Fruit fly (Drosophila melanogaster) whole organism, embryonic: ENCODE data around the gene h-cup.

Experiments used
- Abd-B ChIP-seq: fragments of 200-800 bp; sonication (Bioruptor generic); optimal IDR thresholded peaks from 2 replicates; lab custom pipeline; 2018; ENCODE audit warnings: missing biosample characterization, mild to moderate bottlenecking, missing genetic modification characterization, moderate library complexity
- CG10543 ChIP-seq: fragments of 200-800 bp; sonication (Bioruptor generic); optimal IDR thresholded peaks from 3 replicates; lab custom pipeline; 2017; ENCODE audit warnings: missing biosample characterization, mild to moderate bottlenecking, missing genetic modification characterization, moderate library complexity
- CG10565 ChIP-seq: fragments of 200-800 bp; sonication (Bioruptor generic); optimal IDR thresholded peaks from 3 replicates; lab custom pipeline; 2016; ENCODE audit warnings: missing biosample characterization, mild to moderate bottlenecking, missing genetic modification characterization
- CG11093 ChIP-seq: fragments of 200-800 bp; sonication (Bioruptor generic); IDR thresholded peaks from 3 replicates; pipeline ENCODE4 v1.3.6; 2022; ENCODE audit warnings: missing biosample characterization, missing genetic modification characterization
- CG11398 ChIP-seq: fragments of 200-800 bp; sonication (Bioruptor generic); optimal IDR thresholded peaks from 2 replicates; lab custom pipeline; 2016; ENCODE audit warnings: missing biosample characterization, missing genetic modification characterization
- CG11504 ChIP-seq: fragments of 200-800 bp; sonication (Bioruptor generic); optimal IDR thresholded peaks from 3 replicates; lab custom pipeline; 2019; ENCODE audit warnings: missing biosample characterization, mild to moderate bottlenecking, missing genetic modification characterization, moderate library complexity
- CG11696 ChIP-seq: fragments of 200-800 bp; sonication (Bioruptor generic); IDR thresholded peaks from 2 replicates; pipeline ENCODE4 v1.3.6; 2022; ENCODE audit warnings: missing biosample characterization, missing genetic modification characterization
- CG14441 ChIP-seq: fragments of 200-800 bp; sonication (Bioruptor generic); IDR thresholded peaks from 2 replicates; pipeline ENCODE4 v1.3.6; 2022; ENCODE audit warnings: missing biosample characterization, missing genetic modification characterization
- CG1603 ChIP-seq: fragments of 200-800 bp; sonication (Bioruptor generic); optimal IDR thresholded peaks from 2 replicates; lab custom pipeline; 2019; ENCODE audit warnings: missing biosample characterization, mild to moderate bottlenecking, missing genetic modification characterization, moderate library complexity
- CG17568 ChIP-seq: fragments of 200-800 bp; sonication (Bioruptor generic); optimal IDR thresholded peaks from 2 replicates; lab custom pipeline; 2018; ENCODE audit warnings: missing biosample characterization, mild to moderate bottlenecking, missing genetic modification characterization, moderate library complexity
- CG17802 ChIP-seq: fragments of 200-800 bp; sonication (Bioruptor generic); optimal IDR thresholded peaks from 2 replicates; lab custom pipeline; 2018; ENCODE audit warnings: missing biosample characterization, mild to moderate bottlenecking, missing genetic modification characterization, moderate library complexity
- CG1832 ChIP-seq: fragments of 200-800 bp; sonication (Bioruptor generic); optimal IDR thresholded peaks from 2 replicates; lab custom pipeline; 2017; ENCODE audit warnings: missing biosample characterization, mild to moderate bottlenecking, missing genetic modification characterization, inconsistent platforms
- CG18764 ChIP-seq: fragments of 200-800 bp; sonication (Bioruptor generic); optimal IDR thresholded peaks from 3 replicates; lab custom pipeline; 2016; ENCODE audit warnings: missing biosample characterization, missing genetic modification characterization
- CG31224 ChIP-seq: fragments of 200-800 bp; sonication (Bioruptor generic); IDR thresholded peaks from 2 replicates; pipeline ENCODE4 v1.3.6; 2022; ENCODE audit warnings: missing biosample characterization, missing genetic modification characterization
- CG31441 ChIP-seq: fragments of 200-800 bp; sonication (Bioruptor generic); IDR thresholded peaks from 2 replicates; pipeline ENCODE4 v1.3.6; 2022; ENCODE audit warnings: missing biosample characterization, missing genetic modification characterization
- CG33213 ChIP-seq: fragments of 200-800 bp; sonication (Bioruptor generic); optimal IDR thresholded peaks from 3 replicates; lab custom pipeline; 2016; ENCODE audit warnings: missing biosample characterization, missing genetic modification characterization
- CG3838 ChIP-seq: fragments of 200-800 bp; sonication (Bioruptor generic); optimal IDR thresholded peaks from 3 replicates; lab custom pipeline; 2016; ENCODE audit warnings: missing biosample characterization, missing genetic modification characterization
- CG4424 ChIP-seq: fragments of 200-800 bp; sonication (Bioruptor generic); optimal IDR thresholded peaks from 3 replicates; lab custom pipeline; 2016; ENCODE audit warnings: missing biosample characterization, missing genetic modification characterization
- CG4707 ChIP-seq: fragments of 200-800 bp; sonication (Bioruptor generic); optimal IDR thresholded peaks from 2 replicates; lab custom pipeline; 2018; ENCODE audit warnings: missing biosample characterization, mild to moderate bottlenecking, missing genetic modification characterization, moderate library complexity
- CG8359 ChIP-seq: fragments of 200-800 bp; sonication (Bioruptor generic); optimal IDR thresholded peaks from 2 replicates; lab custom pipeline; 2017; ENCODE audit warnings: missing biosample characterization, mild to moderate bottlenecking, missing genetic modification characterization, borderline replicate concordance
- E2f1 ChIP-seq: fragments of 200-800 bp; sonication (Bioruptor generic); IDR thresholded peaks from 2 replicates; pipeline ENCODE4 v1.3.6; 2022; ENCODE audit warnings: missing biosample characterization, missing genetic modification characterization
- GATAe ChIP-seq: fragments of 200-800 bp; sonication (Bioruptor generic); conservative IDR thresholded peaks from 2 replicates; pipeline ENCODE4 v1.3.6; 2022; ENCODE audit warnings: missing biosample characterization, missing genetic modification characterization
- HLHmδ ChIP-seq: fragments of 200-800 bp; sonication (Bioruptor generic); optimal IDR thresholded peaks from 2 replicates; lab custom pipeline; 2018; ENCODE audit warnings: missing biosample characterization, mild to moderate bottlenecking, missing genetic modification characterization, moderate library complexity
- Side ChIP-seq: fragments of 200-800 bp; sonication (Bioruptor generic); optimal IDR thresholded peaks from 2 replicates; lab custom pipeline; 2016; ENCODE audit warnings: missing biosample characterization, missing genetic modification characterization
- Stat92E ChIP-seq, 3 experiments: fragments of >200 bp in 2 of 3; fragments of 200-800 bp in 1 of 3; sonication (Bioruptor generic) in 1 of 3; optimal IDR thresholded peaks; 2 replicates each; lab custom pipeline; 2017 to 2019; ENCODE audit warnings: missing biosample characterization in 3 of 3, missing genetic modification characterization in 3 of 3, mild to moderate bottlenecking in 1 of 3, moderate library complexity in 1 of 3
- YL-1 ChIP-seq: fragments of 200-800 bp; sonication (Bioruptor generic); optimal IDR thresholded peaks from 3 replicates; lab custom pipeline; 2017; ENCODE audit warnings: missing biosample characterization, mild to moderate bottlenecking, missing genetic modification characterization
- bbx ChIP-seq: fragments of 200-800 bp; sonication (Bioruptor generic); IDR thresholded peaks from 2 replicates; pipeline ENCODE4 v1.3.6; 2022; ENCODE audit warnings: missing biosample characterization, missing genetic modification characterization; ENCODE audit not compliant: partially characterized antibody
- bigmax ChIP-seq: fragments of 200-800 bp; sonication (Bioruptor generic); optimal IDR thresholded peaks from 2 replicates; lab custom pipeline; 2018; ENCODE audit warnings: missing biosample characterization, mild to moderate bottlenecking, missing genetic modification characterization
- dmrt99B ChIP-seq: fragments of 200-800 bp; sonication (Bioruptor generic); optimal IDR thresholded peaks from 2 replicates; lab custom pipeline; 2018; ENCODE audit warnings: missing biosample characterization, mild to moderate bottlenecking, missing genetic modification characterization, moderate library complexity
- fd64A ChIP-seq: fragments of 200-800 bp; sonication (Bioruptor generic); optimal IDR thresholded peaks from 3 replicates; lab custom pipeline; 2018; ENCODE audit warnings: missing biosample characterization, mild to moderate bottlenecking, missing genetic modification characterization
- fu2 ChIP-seq: fragments of 200-800 bp; sonication (Bioruptor generic); optimal IDR thresholded peaks from 2 replicates; lab custom pipeline; 2016; ENCODE audit warnings: missing biosample characterization, missing genetic modification characterization
- gfzf ChIP-seq: fragments of 200-800 bp; sonication (Bioruptor generic); optimal IDR thresholded peaks from 2 replicates; lab custom pipeline; 2016; ENCODE audit warnings: missing biosample characterization, mild to moderate bottlenecking, missing genetic modification characterization, moderate library complexity
- h ChIP-seq: fragments of >200 bp; optimal IDR thresholded peaks from 2 replicates; lab custom pipeline; 2017
- hkb ChIP-seq, 2 experiments: fragments of 200-800 bp in 1 of 2; fragments of >200 bp in 1 of 2; sonication (Bioruptor generic) in 1 of 2; IDR thresholded peaks in 1 of 2; optimal IDR thresholded peaks in 1 of 2; 2 replicates each; pipeline versions ENCODE4 v1.3.6 to Lab custom; 2017 to 2022; ENCODE audit warnings: missing biosample characterization in 1 of 2, missing genetic modification characterization in 1 of 2
- jumu ChIP-seq: fragments of 200-800 bp; sonication (Bioruptor generic); optimal IDR thresholded peaks from 3 replicates; lab custom pipeline; 2016; ENCODE audit warnings: missing biosample characterization, missing genetic modification characterization
- ken ChIP-seq: fragments of 200-800 bp; sonication (Bioruptor generic); IDR thresholded peaks from 3 replicates; pipeline ENCODE4 v1.3.6; 2022; ENCODE audit warnings: missing biosample characterization, missing genetic modification characterization
- knrl ChIP-seq: fragments of 200-800 bp; sonication (Bioruptor generic); IDR thresholded peaks from 3 replicates; pipeline ENCODE4 v1.3.6; 2022; ENCODE audit warnings: missing biosample characterization, missing genetic modification characterization; ENCODE audit not compliant: partially characterized antibody
- lab ChIP-seq: fragments of 200-800 bp; sonication (Bioruptor generic); optimal IDR thresholded peaks from 3 replicates; lab custom pipeline; 2017; ENCODE audit warnings: missing biosample characterization, missing genetic modification characterization, mild to moderate bottlenecking, moderate library complexity, missing genetic modification reagents
- mam ChIP-seq: fragments of 200-800 bp; sonication (Bioruptor generic); optimal IDR thresholded peaks from 3 replicates; lab custom pipeline; 2016; ENCODE audit warnings: missing biosample characterization, missing genetic modification characterization
- nerfin-2 ChIP-seq: fragments of 200-800 bp; sonication (Bioruptor generic); IDR thresholded peaks from 2 replicates; pipeline ENCODE4 v1.3.6; 2022; ENCODE audit warnings: missing biosample characterization, missing genetic modification characterization; ENCODE audit not compliant: partially characterized antibody
- onecut ChIP-seq: fragments of 200-800 bp; sonication (Bioruptor generic); IDR thresholded peaks from 2 replicates; pipeline ENCODE4 v1.3.6; 2022; ENCODE audit warnings: missing biosample characterization, missing genetic modification characterization
- otp ChIP-seq: fragments of 200-800 bp; sonication (Bioruptor generic); IDR thresholded peaks from 3 replicates; pipeline ENCODE4, ENCODE4 v1.3.6; 2022; ENCODE audit warnings: missing biosample characterization, missing genetic modification characterization
- pfk ChIP-seq: fragments of 200-800 bp; sonication (Bioruptor generic); optimal IDR thresholded peaks from 2 replicates; lab custom pipeline; 2018; ENCODE audit warnings: missing biosample characterization, mild to moderate bottlenecking, missing genetic modification characterization, moderate library complexity
- salm ChIP-seq: fragments of 200-800 bp; sonication (Bioruptor generic); optimal IDR thresholded peaks from 2 replicates; lab custom pipeline; 2018; ENCODE audit warnings: missing biosample characterization, mild to moderate bottlenecking, missing genetic modification characterization
- sc ChIP-seq, 3 experiments: fragments of >200 bp in 2 of 3; fragments of 200-800 bp in 1 of 3; sonication (Bioruptor generic) in 1 of 3; optimal IDR thresholded peaks; 2 replicates in 2 of 3; 3 replicates in 1 of 3; lab custom pipeline; 2017; ENCODE audit warnings: mild to moderate bottlenecking in 1 of 3, missing biosample characterization in 1 of 3, missing genetic modification characterization in 1 of 3, missing genetic modification reagents in 1 of 3
- sens-2 ChIP-seq: fragments of 200-800 bp; sonication (Bioruptor generic); IDR thresholded peaks from 2 replicates; pipeline ENCODE4 v1.3.6; 2022; ENCODE audit warnings: missing biosample characterization, missing genetic modification characterization
- sima ChIP-seq: fragments of 200-800 bp; sonication (Bioruptor generic); optimal IDR thresholded peaks from 2 replicates; lab custom pipeline; 2016; ENCODE audit warnings: missing biosample characterization, missing genetic modification characterization
- tup ChIP-seq: fragments of 200-800 bp; sonication (Bioruptor generic); optimal IDR thresholded peaks from 2 replicates; lab custom pipeline; 2016; ENCODE audit warnings: missing biosample characterization, mild to moderate bottlenecking, missing genetic modification characterization, moderate library complexity

Gene h-cup

DNA sequence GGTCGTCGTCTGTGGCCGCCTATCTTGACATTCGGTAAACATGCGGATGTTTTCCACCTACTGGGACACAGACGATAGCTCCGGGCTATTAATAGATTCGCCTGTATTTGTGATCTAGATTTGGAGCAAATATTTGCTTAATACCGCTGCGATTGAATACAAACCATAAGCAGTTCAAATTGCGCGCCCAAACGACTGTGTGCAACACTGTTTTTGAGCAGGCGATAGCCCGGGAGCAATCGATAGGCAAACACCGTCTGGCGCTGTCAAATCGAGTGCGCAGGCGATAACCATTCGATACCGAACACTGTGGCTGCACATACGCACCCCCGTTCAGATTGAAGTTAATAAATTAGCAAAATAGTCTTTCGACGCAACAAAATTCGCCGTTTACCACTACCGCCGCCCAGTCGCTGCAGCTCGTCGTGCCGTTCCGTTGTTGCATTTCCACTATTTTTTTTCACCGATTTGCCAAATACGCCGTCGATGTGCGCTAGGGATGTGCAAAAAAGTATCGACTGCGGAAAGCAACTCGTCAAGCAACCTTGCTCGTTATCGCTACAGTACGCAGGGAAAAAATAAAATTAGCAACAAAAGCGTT, 25.5 kb upstream of the h-cup start, which contains the start of gene Atx2 (continued):
- TF ChIP-seq CG11696 (no peak), CG17802 (tag; lab: Kevin White, UChicago) (no peak), CG1603 (tag; lab: Kevin White, UChicago) (peak; percentile 76), CG31441 (GFP tag; lab: Robert Waterston, UW) (0 out of 2 replicates have a peak, but pooled peaks have one; percentile 21), CG17568 (GFP tag; lab: Kevin White, UChicago) (no peak), bigmax (GFP tag; lab: Kevin White, UChicago) (no peak), CG11093 (GFP tag; lab: Robert Waterston, UW) (no peak), Abd-B (GFP tag; lab: Kevin White, UChicago) (peak; percentile 30), CG11504 (tag; lab: Kevin White, UChicago) (peak; percentile 19), fd64A (GFP tag; lab: Kevin White, UChicago) (peak; percentile 43), E2f1 (peak; percentile 38; the same call in 1 of the 2 replicates), nerfin-2 (GFP tag; lab: Robert Waterston, UW) (peak; percentile 88), GATAe (GFP tag; lab: Robert Waterston, UW) (no peak), salm (tag; lab: Kevin White, UChicago) (no peak), ken (no peak), onecut (peak; percentile 14; the same call in 1 of the 2 replicates), knrl (peak; percentile 95), gfzf (GFP tag; lab: Kevin White, UChicago) (peak; percentile 21), CG10565 (no peak), tup (no peak), Side (no peak), sens-2 (GFP tag; lab: Robert Waterston, UW) (no peak), CG3838 (no peak), CG33213 (GFP tag; lab: Kevin White, UChicago) (peak; percentile 26), CG10543 (peak; percentile 33), dmrt99B (tag; lab: Kevin White, UChicago) (no peak), hkb (optimal IDR thresholded peaks at IDR 0.05; lab: Kevin White, UChicago) (peak; percentile 3), hkb (GFP tag; IDR thresholded peaks at IDR 0.05; lab: Robert Waterston, UW) (peak; percentile 32; the same call in 1 of the 2 replicates), lab (GFP tag; lab: Kevin White, UChicago) (peak; percentile 60), CG1832 (GFP tag; lab: Kevin White, UChicago) (no peak), Stat92E (GFP tag; optimal IDR thresholded peaks at IDR 0.05; lab: Kevin White, UChicago) (peak in 1 of 3 experiments; percentile 38), bbx (GFP tag; lab: Robert Waterston, UW) (peak; percentile 93), CG8359 (GFP tag; lab: Kevin White, UChicago) (no peak), CG4707 (GFP tag; lab: Kevin White, UChicago) (no peak), CG11398 (GFP tag; lab: Kevin White, UChicago) (no peak), YL-1 (GFP tag; lab: Kevin White, UChicago) (peak; percentile 73), CG18764 (GFP tag; lab: Kevin White, UChicago) (no peak), fu2 (GFP tag; lab: Kevin White, UChicago) (peak; percentile 47), mam (peak; percentile 39), pfk (no peak), HLHmδ (no peak), sima (GFP tag; lab: Kevin White, UChicago) (no peak), jumu (GFP tag; lab: Kevin White, UChicago) (peak; percentile 57), CG14441 (no peak), sc (optimal IDR thresholded peaks at IDR 0.05; lab: Kevin White, UChicago) (no peak), sc (GFP tag; optimal IDR thresholded peaks at IDR 0.05; lab: Kevin White, UChicago) (no peak), CG31224 (GFP tag; lab: Robert Waterston, UW) (no peak), otp (GFP tag; lab: Robert Waterston, UW) (no peak), CG4424 (peak; percentile 70), h (lab: Kevin White, UChicago) (no peak)
